Fruit fly (Drosophila melanogaster) whole organism, prepupa: ENCODE data around the gene CG43049.
A peak's percentile ranks its signal among the peaks of the same experiment; 100 is the strongest.

Source experiments
- CG7368 ChIP-seq: fragments of 200-800 bp; sonication (Bioruptor generic); optimal IDR thresholded peaks from 3 replicates; lab custom pipeline; 2016; ENCODE audit warnings: missing biosample characterization, missing genetic modification characterization
- CG8319 ChIP-seq: fragments of 200-800 bp; sonication (Bioruptor generic); optimal IDR thresholded peaks from 3 replicates; lab custom pipeline; 2016; ENCODE audit warnings: missing biosample characterization, missing genetic modification characterization
- Gug ChIP-seq: fragments of 200-800 bp; sonication (Bioruptor generic); IDR thresholded peaks from 2 replicates; pipeline ENCODE4 v1.3.6; 2022; ENCODE audit warnings: missing biosample characterization, missing genetic modification characterization
- fkh ChIP-seq: fragments of 200-800 bp; sonication (Bioruptor generic); optimal IDR thresholded peaks from 3 replicates; lab custom pipeline; 2017; ENCODE audit warnings: missing biosample characterization, mild to moderate bottlenecking, missing genetic modification characterization, moderate library complexity
- svp ChIP-seq: fragments of 200-800 bp; sonication (Bioruptor generic); peaks from one replicate; lab custom pipeline; 2016; ENCODE audit warnings: missing biosample characterization, missing genetic modification characterization

- TF ChIP-seq fkh (peak; percentile 85), CG8319 (GFP tag; lab: Kevin White, UChicago) (peak; percentile 96), svp (GFP tag; lab: Kevin White, UChicago) (peak; percentile 98), CG7368 (GFP tag; lab: Kevin White, UChicago) (peak; percentile 97), Gug (GFP tag; lab: Robert Waterston, UW) (peak; percentile 94)
These were observed 34.4 kb upstream of the CG43049 start, which contains the start of gene CG3961 for dm6 chr3L:18890283-18891175.
